Fruit fly (Drosophila melanogaster) whole organism, embryonic: Measurements from ENCODE around the gene Dpy-30L1.

Experiments
- Atf6 ChIP-seq: fragments of 200-800 bp; sonication (Bioruptor generic); IDR thresholded peaks from 2 replicates; pipeline ENCODE4 v1.3.6; 2022; ENCODE audit warnings: missing biosample characterization, missing genetic modification characterization
- CG14441 ChIP-seq: fragments of 200-800 bp; sonication (Bioruptor generic); IDR thresholded peaks from 2 replicates; pipeline ENCODE4 v1.3.6; 2022; ENCODE audit warnings: missing biosample characterization, missing genetic modification characterization
- CG2129 ChIP-seq: fragments of 200-800 bp; sonication (Bioruptor generic); IDR thresholded peaks from 2 replicates; pipeline ENCODE4 v1.3.6; 2022; ENCODE audit warnings: missing biosample characterization, missing genetic modification characterization; ENCODE audit not compliant: partially characterized antibody
- CG2202 ChIP-seq: fragments of 200-800 bp; sonication (Bioruptor generic); optimal IDR thresholded peaks from 2 replicates; lab custom pipeline; 2018; ENCODE audit warnings: missing biosample characterization, mild to moderate bottlenecking, missing genetic modification characterization
- CG2712 ChIP-seq: fragments of 200-800 bp; optimal IDR thresholded peaks from 3 replicates; lab custom pipeline; 2019; ENCODE audit warnings: missing biosample characterization, mild to moderate bottlenecking, missing genetic modification characterization, moderate library complexity
- CG9437 ChIP-seq: fragments of 200-800 bp; sonication (Bioruptor generic); optimal IDR thresholded peaks from 2 replicates; lab custom pipeline; 2018; ENCODE audit warnings: missing biosample characterization, mild to moderate bottlenecking, missing genetic modification characterization
- CG9609 ChIP-seq: fragments of 200-800 bp; sonication (Bioruptor generic); optimal IDR thresholded peaks from 3 replicates; lab custom pipeline; 2016; ENCODE audit warnings: missing biosample characterization, missing genetic modification characterization
- CG9932 ChIP-seq: fragments of 200-800 bp; sonication (Bioruptor generic); IDR thresholded peaks from 2 replicates; pipeline ENCODE4 v1.3.6; 2022; ENCODE audit warnings: missing biosample characterization, missing genetic modification characterization
- HLH3B ChIP-seq: fragments of 200-800 bp; sonication (Bioruptor generic); IDR thresholded peaks from 2 replicates; pipeline ENCODE4 v1.3.6; 2022; ENCODE audit warnings: missing biosample characterization, missing genetic modification characterization
- ci ChIP-seq: fragments of 200-800 bp; sonication (Bioruptor generic); IDR thresholded peaks from 3 replicates; pipeline ENCODE4 v1.3.6; 2022; ENCODE audit warnings: missing biosample characterization, missing genetic modification characterization
- dati ChIP-seq: fragments of 200-800 bp; sonication (Bioruptor generic); IDR thresholded peaks from 2 replicates; pipeline ENCODE4 v1.3.6; 2022; ENCODE audit warnings: missing biosample characterization, missing genetic modification characterization

dm6 chr2L:10728751-10729150, 3.7 kb upstream of the Dpy-30L1 start, which contains the start of gene CG6443:
- TF ChIP-seq CG2712 (tag; lab: Kevin White, UChicago), result peak; percentile 40
- TF ChIP-seq CG9609 (GFP tag; lab: Kevin White, UChicago), result no peak
- TF ChIP-seq CG9932 (GFP tag; lab: Robert Waterston, UW), result no peak
- TF ChIP-seq ci (GFP tag; lab: Robert Waterston, UW), result no peak
- TF ChIP-seq CG14441, result no peak
- no peak for TF ChIP-seq Atf6
- no peak for TF ChIP-seq HLH3B
- TF ChIP-seq CG2129 (GFP tag; lab: Robert Waterston, UW), result peak; percentile 39; the same call in 1 of the 2 replicates
- TF ChIP-seq CG2202 (tag; lab: Kevin White, UChicago), result no peak
- no peak for TF ChIP-seq dati (GFP tag; lab: Robert Waterston, UW)
- no peak for TF ChIP-seq CG9437 (GFP tag; lab: Kevin White, UChicago)
